Worm (Caenorhabditis elegans): ENCODE measurements around the gene zim-2.

The zim-2 gene

ce11 chrIV:10554947-10555346 is at the start of gene zim-2:
zim-2 (plus strand) TSS chrIV:10555247.
- TF ChIP-seq cey-2 (tag; optimal IDR thresholded peaks at IDR 0.05; ENCODE audit: borderline replicate concordance, insufficient read depth), result no peak
- TF ChIP-seq lin-38 (GFP tag; IDR thresholded peaks at IDR 0.05), result no peak
- TF ChIP-seq mxl-2 (GFP tag; conservative IDR thresholded peaks at IDR 0.05), result no peak
- no peak for TF ChIP-seq ztf-7 (tag; optimal IDR thresholded peaks at IDR 0.05)
- peak in 1 of 2 experiments; percentile 43 for TF ChIP-seq unc-62 (GFP tag; optimal IDR thresholded peaks at IDR 0.05 in 1 of 2)
- TF ChIP-seq unc-62 (tag; optimal IDR thresholded peaks at IDR 0.05), result no peak

DNA sequence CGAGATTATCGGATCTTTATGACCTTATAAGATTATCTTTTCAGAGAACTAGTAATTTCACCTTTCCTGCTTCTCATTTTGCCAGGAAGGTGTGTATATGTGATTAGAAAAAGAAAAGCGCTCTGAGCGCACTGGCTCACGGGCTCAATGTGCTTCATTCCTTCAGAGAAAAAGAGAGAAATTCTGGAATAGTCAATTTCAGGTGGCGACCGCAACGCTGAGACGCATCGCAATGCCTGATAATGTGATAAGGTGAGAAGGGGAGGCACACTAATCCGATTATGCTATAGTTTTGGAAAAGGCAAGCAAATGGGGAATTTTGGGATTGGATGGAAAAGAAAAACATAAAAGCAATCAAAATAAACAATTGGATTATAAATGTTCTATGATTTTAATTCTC is 49.0 kb upstream of the zim-2 start:
- TF ChIP-seq hlh-11 (tag; optimal IDR thresholded peaks at IDR 0.05) (peak; percentile 48), pqm-1 (tag; optimal IDR thresholded peaks at IDR 0.05) (peak; percentile 8), lin-15B (tag; optimal IDR thresholded peaks at IDR 0.05) (no peak), ZK337.2 (GFP tag; IDR thresholded peaks at IDR 0.05) (no peak), egl-43 (GFP tag; IDR thresholded peaks at IDR 0.05) (0 out of 2 replicates have a peak, but pooled peaks have one; percentile 40), dmd-6 (GFP tag; IDR thresholded peaks at IDR 0.05) (peak; percentile 21), aha-1 (tag) (peak; percentile 87), ama-1 (optimal IDR thresholded peaks at IDR 0.05) (no peak), nhr-28 (tag; optimal IDR thresholded peaks at IDR 0.05) (peak; percentile 31)

DNA sequence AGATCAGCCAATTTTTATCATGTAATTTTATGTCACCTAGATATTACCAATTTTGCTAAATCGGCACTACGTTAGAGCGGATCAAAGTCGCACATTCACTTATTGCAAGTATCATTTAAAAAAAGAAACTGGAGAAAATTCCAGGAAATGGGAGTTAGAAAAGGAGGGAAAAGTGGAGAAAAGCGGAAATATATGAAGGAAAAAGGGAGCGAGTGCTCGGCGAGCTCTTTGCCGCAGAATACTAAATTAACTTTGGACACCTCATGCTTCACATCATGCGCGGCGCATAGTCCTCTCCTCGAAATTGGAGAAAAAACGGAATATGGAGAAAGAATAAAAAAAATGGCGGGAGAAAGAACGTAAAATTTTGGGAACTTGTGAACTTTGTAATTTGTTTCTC is 47.5 kb upstream of the zim-2 start:
- TF ChIP-seq F37D6.2 (tag; optimal IDR thresholded peaks at IDR 0.05) (peak; percentile 11), fkh-10 (GFP tag; optimal IDR thresholded peaks at IDR 0.05) (peak; percentile 83), ceh-20 (GFP tag; IDR thresholded peaks at IDR 0.05) (no peak), aha-1 (tag) (peak; percentile 74), nhr-48 (tag; optimal IDR thresholded peaks at IDR 0.05) (no peak), dmd-6 (GFP tag; IDR thresholded peaks at IDR 0.05) (peak; percentile 10; the same call in 1 of the 2 replicates), lsy-2 (tag; optimal IDR thresholded peaks at IDR 0.05) (peak in 1 of 2 experiments; percentile 44), ces-1 (GFP tag; optimal IDR thresholded peaks at IDR 0.05) (peak; percentile 65), hlh-30 (tag; optimal IDR thresholded peaks at IDR 0.05; ENCODE audit: insufficient read depth) (peak; percentile 7), mep-1 (tag; optimal IDR thresholded peaks at IDR 0.05) (peak; percentile 13), nhr-77 (tag; optimal IDR thresholded peaks at IDR 0.05) (no peak), ctbp-1 (GFP tag; IDR thresholded peaks at IDR 0.05) (peak; percentile 57)

ce11 chrIV:10511432-10511831 is 43.6 kb upstream of the zim-2 start:
- TF ChIP-seq mdt-29 (GFP tag; IDR thresholded peaks at IDR 0.05) (peak; percentile 81), fkh-10 (GFP tag; optimal IDR thresholded peaks at IDR 0.05) (peak; percentile 37), pha-4 (GFP tag; IDR thresholded peaks at IDR 0.05) (peak; percentile 21; the same call in 1 of the 2 replicates), pha-4 (tag; optimal IDR thresholded peaks at IDR 0.05) (no peak), nhr-237 (tag; optimal IDR thresholded peaks at IDR 0.05) (no peak), lsy-2 (tag; optimal IDR thresholded peaks at IDR 0.05) (no peak), Y5F2A.4 (GFP tag; optimal IDR thresholded peaks at IDR 0.05) (no peak), aly-2 (tag; optimal IDR thresholded peaks at IDR 0.05) (no peak), ceh-28 (tag; optimal IDR thresholded peaks at IDR 0.05) (no peak), mes-2 (tag; optimal IDR thresholded peaks at IDR 0.05; ENCODE audit: poor library complexity, severe bottlenecking) (peak; percentile 8), tra-1 (GFP tag; IDR thresholded peaks at IDR 0.05) (no peak), saeg-2 (GFP tag; IDR thresholded peaks at IDR 0.05) (no peak), hmg-1.1 (GFP tag; IDR thresholded peaks at IDR 0.05) (no peak), mxl-3 (GFP tag; optimal IDR thresholded peaks at IDR 0.05) (peak; percentile 32), nhr-111 (GFP tag; optimal IDR thresholded peaks at IDR 0.05) (no peak), dve-1 (tag; optimal IDR thresholded peaks at IDR 0.05; ENCODE audit: insufficient read depth) (peak; percentile 89), T20F7.1 (GFP tag; optimal IDR thresholded peaks at IDR 0.05) (peak; percentile 18), nhr-28 (tag; optimal IDR thresholded peaks at IDR 0.05) (peak; percentile 51), set-16 (GFP tag; IDR thresholded peaks at IDR 0.05) (no peak), spr-3 (GFP tag; optimal IDR thresholded peaks at IDR 0.05) (no peak), mep-1 (tag; optimal IDR thresholded peaks at IDR 0.05) (peak; percentile 48), lin-38 (GFP tag; IDR thresholded peaks at IDR 0.05) (peak; percentile 19; the same call in 1 of the 2 replicates), nhr-48 (tag; optimal IDR thresholded peaks at IDR 0.05) (peak; percentile 74), hlh-11 (tag; optimal IDR thresholded peaks at IDR 0.05) (peak; percentile 89), daf-16 (GFP tag; optimal IDR thresholded peaks at IDR 0.05) (peak in 1 of 2 experiments; percentile 19), daf-16 (tag; optimal IDR thresholded peaks at IDR 0.05) (peak; percentile 98), aha-1 (tag) (peak; percentile 92), unc-62 (GFP tag; optimal IDR thresholded peaks at IDR 0.05 in 1 of 2) (peak in 1 of 2 experiments; percentile 83), unc-62 (tag; optimal IDR thresholded peaks at IDR 0.05) (no peak), madf-5 (GFP tag; IDR thresholded peaks at IDR 0.05) (no peak)
